Fruit fly (Drosophila melanogaster) whole organism, embryonic: ENCODE results near the gene CG17744.

Source experiments
- CG7786 ChIP-seq: fragments of 200-800 bp; sonication (Bioruptor generic); optimal IDR thresholded peaks from 2 replicates; lab custom pipeline; 2016; ENCODE audit warnings: missing biosample characterization, missing genetic modification characterization
- disco-r ChIP-seq: fragments of 200-800 bp; sonication (Bioruptor generic); optimal IDR thresholded peaks from 2 replicates; lab custom pipeline; 2016; ENCODE audit warnings: missing biosample characterization, missing genetic modification characterization
- lov ChIP-seq, 2 experiments: fragments of 200-800 bp in 1 of 2; fragments of >200 bp in 1 of 2; sonication (Bioruptor generic) in 1 of 2; IDR thresholded peaks in 1 of 2; optimal IDR thresholded peaks in 1 of 2; 2 replicates in 1 of 2; 3 replicates in 1 of 2; pipeline versions ENCODE4 v1.3.6 to Lab custom; 2017 to 2022; ENCODE audit warnings: missing biosample characterization in 1 of 2, missing genetic modification characterization in 1 of 2
- tna ChIP-seq: fragments of 200-800 bp; sonication (Bioruptor generic); IDR thresholded peaks from 2 replicates; pipeline ENCODE4 v1.3.6; 2022; ENCODE audit warnings: missing biosample characterization, missing genetic modification characterization; ENCODE audit not compliant: partially characterized antibody

DNA sequence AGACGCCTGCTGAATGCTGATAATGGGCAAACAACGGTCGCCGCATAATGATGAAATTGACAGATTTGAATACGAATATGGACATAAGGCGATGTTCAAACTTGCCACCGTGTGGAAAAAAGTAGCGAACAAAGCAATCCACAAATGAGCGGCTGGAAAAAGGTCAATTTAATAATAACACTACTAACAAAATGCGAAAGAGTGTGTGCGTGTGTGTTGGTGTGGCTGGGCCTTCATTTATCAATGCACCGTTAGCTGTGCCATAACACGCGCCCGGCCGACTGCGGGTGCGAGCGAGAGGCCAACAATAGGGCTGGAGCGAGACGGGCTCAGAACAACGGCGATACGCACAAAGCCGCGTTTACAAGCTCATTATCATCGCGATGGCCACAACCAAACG is 50.7 kb downstream of the CG17744 start:
- TF ChIP-seq lov (optimal IDR thresholded peaks at IDR 0.05; lab: Kevin White, UChicago) (no peak), lov (GFP tag; IDR thresholded peaks at IDR 0.05; lab: Robert Waterston, UW) (no peak), CG7786 (GFP tag; lab: Kevin White, UChicago) (no peak), disco-r (GFP tag; lab: Kevin White, UChicago) (no peak), tna (GFP tag; lab: Robert Waterston, UW) (no peak)
